Worm (Caenorhabditis elegans): ENCODE data around the gene clec-261.
A peak's percentile ranks its signal among the peaks of the same experiment; 100 is the strongest.

clec-261 gene

DNA sequence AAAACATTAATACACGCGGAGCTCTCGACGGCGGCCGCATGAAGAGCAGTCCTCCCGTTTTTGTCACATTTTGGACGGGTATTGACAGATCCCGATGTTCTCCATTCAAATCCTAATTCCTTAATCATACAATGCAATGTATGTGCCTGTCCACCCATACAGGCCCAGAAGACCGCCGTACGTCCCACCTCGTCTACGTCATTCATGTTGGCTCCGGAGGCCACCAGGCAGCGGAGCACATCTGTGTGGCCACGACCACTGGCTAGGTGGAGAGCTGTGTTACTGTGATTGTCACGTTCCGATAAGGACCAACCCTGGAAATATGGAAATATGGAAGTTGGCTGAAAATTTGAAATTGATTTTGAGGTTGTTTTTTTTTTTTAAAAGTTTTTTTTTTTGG lies 11.5 kb downstream of the clec-261 start:
- TF ChIP-seq ztf-4 (tag; optimal IDR thresholded peaks at IDR 0.05) (no peak), swsn-7 (tag; optimal IDR thresholded peaks at IDR 0.05) (no peak), hlh-17 (GFP tag; optimal IDR thresholded peaks at IDR 0.05; ENCODE audit: borderline replicate concordance) (no peak), efl-1 (optimal IDR thresholded peaks at IDR 0.05) (no peak), efl-1 (GFP tag; optimal IDR thresholded peaks at IDR 0.05 in 1 of 2) (peak in 1 of 2 experiments; percentile 34), nhr-47 (tag; optimal IDR thresholded peaks at IDR 0.05) (no peak), unc-30 (tag; optimal IDR thresholded peaks at IDR 0.05) (no peak)

ce11 chrV:20279811-20280317 lies 14.4 kb downstream of the clec-261 start, which contains the start of gene pqn-94:
Gene pqn-94 (minus strand): TSS chrV:20279861.
- no peak for TF ChIP-seq egl-13 (tag; optimal IDR thresholded peaks at IDR 0.05)
- TF ChIP-seq tbx-2 (tag; optimal IDR thresholded peaks at IDR 0.05): peak; percentile 0
- no peak for TF ChIP-seq sptf-1 (tag; optimal IDR thresholded peaks at IDR 0.05)
- no peak for TF ChIP-seq lin-15B (tag; optimal IDR thresholded peaks at IDR 0.05)
- TF ChIP-seq nhr-11 (tag; optimal IDR thresholded peaks at IDR 0.05): no peak
- TF ChIP-seq efl-3 (GFP tag; optimal IDR thresholded peaks at IDR 0.05): no peak
- TF ChIP-seq ceh-82 (tag; optimal IDR thresholded peaks at IDR 0.05): no peak
- no peak for TF ChIP-seq egl-27 (tag; optimal IDR thresholded peaks at IDR 0.05)
- TF ChIP-seq blmp-1 (tag; optimal IDR thresholded peaks at IDR 0.05): no peak
- no peak for TF ChIP-seq nhr-12 (tag; optimal IDR thresholded peaks at IDR 0.05)
- TF ChIP-seq nhr-77 (tag; optimal IDR thresholded peaks at IDR 0.05): peak; percentile 32
- TF ChIP-seq nhr-90 (tag; optimal IDR thresholded peaks at IDR 0.05; ENCODE audit: poor library complexity): no peak
- TF ChIP-seq nhr-28 (tag; optimal IDR thresholded peaks at IDR 0.05): no peak
- no peak for TF ChIP-seq nhr-20 (tag; optimal IDR thresholded peaks at IDR 0.05)
- no peak for TF ChIP-seq pqm-1 (tag; optimal IDR thresholded peaks at IDR 0.05)
- TF ChIP-seq mep-1 (tag; optimal IDR thresholded peaks at IDR 0.05): no peak

- no peak for TF ChIP-seq nhr-237 (tag; optimal IDR thresholded peaks at IDR 0.05)
- no peak for TF ChIP-seq ceh-63 (GFP tag; optimal IDR thresholded peaks at IDR 0.05)
- no peak for TF ChIP-seq unc-62 (GFP tag; optimal IDR thresholded peaks at IDR 0.05)
- TF ChIP-seq C16A3.4 (tag; optimal IDR thresholded peaks at IDR 0.05): no peak
- no peak for TF ChIP-seq ama-1 (optimal IDR thresholded peaks at IDR 0.05)
- no peak for TF ChIP-seq grh-1 (GFP tag; IDR thresholded peaks at IDR 0.05)
- no peak for TF ChIP-seq dpl-1 (GFP tag; optimal IDR thresholded peaks at IDR 0.05)
- no peak for TF ChIP-seq nhr-20 (tag; optimal IDR thresholded peaks at IDR 0.05)
- no peak for TF ChIP-seq nhr-19 (GFP tag; conservative IDR thresholded peaks at IDR 0.05)
- TF ChIP-seq jun-1 (tag; optimal IDR thresholded peaks at IDR 0.05): no peak
- TF ChIP-seq skn-1 (tag; optimal IDR thresholded peaks at IDR 0.05): no peak
- TF ChIP-seq fkh-10 (GFP tag; optimal IDR thresholded peaks at IDR 0.05): no peak
- TF ChIP-seq ztf-11 (tag; optimal IDR thresholded peaks at IDR 0.05): no peak
- no peak for TF ChIP-seq ztf-4 (tag; optimal IDR thresholded peaks at IDR 0.05)
- TF ChIP-seq hlh-17 (GFP tag; optimal IDR thresholded peaks at IDR 0.05; ENCODE audit: borderline replicate concordance): no peak
- TF ChIP-seq F16B12.6 (tag; optimal IDR thresholded peaks at IDR 0.05): no peak
- TF ChIP-seq xbp-1 (tag; optimal IDR thresholded peaks at IDR 0.05): no peak
These were observed 15.0 kb downstream of the clec-261 start for ce11 chrV:20279309-20279708.

ce11 chrV:20276923-20277322 lies 17.4 kb downstream of the clec-261 start:
- TF ChIP-seq nhr-85 (tag) (no peak), nhr-77 (tag; optimal IDR thresholded peaks at IDR 0.05) (no peak), fos-1 (tag; optimal IDR thresholded peaks at IDR 0.05) (no peak), isw-1 (GFP tag; IDR thresholded peaks at IDR 0.05) (no peak), mab-9 (GFP tag; IDR thresholded peaks at IDR 0.05) (no peak), egl-27 (tag; optimal IDR thresholded peaks at IDR 0.05) (no peak)

All from whole organism, L1 larva.